Fruit fly (Drosophila melanogaster) whole organism, embryonic: Measurements from ENCODE around the gene Acf.

ENCODE experiments used
- Ada2b ChIP-seq: fragments of 200-800 bp; sonication (Bioruptor generic); IDR thresholded peaks from 2 replicates; pipeline ENCODE4 v1.3.6; 2022; ENCODE audit warnings: missing biosample characterization, missing genetic modification characterization
- Atf6 ChIP-seq: fragments of 200-800 bp; sonication (Bioruptor generic); IDR thresholded peaks from 2 replicates; pipeline ENCODE4 v1.3.6; 2022; ENCODE audit warnings: missing biosample characterization, missing genetic modification characterization
- CG10321 ChIP-seq: fragments of 200-800 bp; sonication (Bioruptor generic); IDR thresholded peaks from 2 replicates; pipeline ENCODE4 v1.3.6; 2022; ENCODE audit warnings: missing biosample characterization, missing genetic modification characterization
- CG11093 ChIP-seq: fragments of 200-800 bp; sonication (Bioruptor generic); IDR thresholded peaks from 3 replicates; pipeline ENCODE4 v1.3.6; 2022; ENCODE audit warnings: missing biosample characterization, missing genetic modification characterization
- CG11696 ChIP-seq: fragments of 200-800 bp; sonication (Bioruptor generic); IDR thresholded peaks from 2 replicates; pipeline ENCODE4 v1.3.6; 2022; ENCODE audit warnings: missing biosample characterization, missing genetic modification characterization
- CG13894 ChIP-seq: fragments of 200-800 bp; sonication (Bioruptor generic); optimal IDR thresholded peaks from 3 replicates; lab custom pipeline; 2018; ENCODE audit warnings: missing biosample characterization, mild to moderate bottlenecking, missing genetic modification characterization, moderate library complexity
- CG14014 ChIP-seq: fragments of 200-800 bp; sonication (Bioruptor generic); IDR thresholded peaks from 2 replicates; pipeline ENCODE4 v1.3.6; 2022; ENCODE audit warnings: missing biosample characterization, missing genetic modification characterization
- CG1529 ChIP-seq: fragments of 200-800 bp; sonication (Bioruptor generic); optimal IDR thresholded peaks from 3 replicates; lab custom pipeline; 2018; ENCODE audit warnings: missing biosample characterization, missing genetic modification characterization
- CG15601 ChIP-seq: fragments of 200-800 bp; sonication (Bioruptor generic); optimal IDR thresholded peaks from 3 replicates; lab custom pipeline; 2019; ENCODE audit warnings: missing biosample characterization, mild to moderate bottlenecking, missing genetic modification characterization, moderate library complexity
- CG17829 ChIP-seq: fragments of 200-800 bp; optimal IDR thresholded peaks from 2 replicates; lab custom pipeline; 2019; ENCODE audit warnings: missing biosample characterization, mild to moderate bottlenecking, missing genetic modification characterization, moderate library complexity
- CG2712 ChIP-seq: fragments of 200-800 bp; optimal IDR thresholded peaks from 3 replicates; lab custom pipeline; 2019; ENCODE audit warnings: missing biosample characterization, mild to moderate bottlenecking, missing genetic modification characterization, moderate library complexity
- CG32767 ChIP-seq: fragments of 200-800 bp; sonication (Bioruptor generic); IDR thresholded peaks from 2 replicates; pipeline ENCODE4 v1.3.6; 2022; ENCODE audit warnings: missing biosample characterization, missing genetic modification characterization
- CG4360 ChIP-seq: fragments of 200-800 bp; sonication (Bioruptor generic); IDR thresholded peaks from 2 replicates; pipeline ENCODE4 v1.3.6; 2022; ENCODE audit warnings: missing biosample characterization, missing genetic modification characterization
- CG8290 ChIP-seq, 3 experiments: fragments of 200-800 bp; sonication (Bioruptor generic); optimal IDR thresholded peaks; 2 replicates each; lab custom pipeline; 2016 to 2019; ENCODE audit warnings: missing biosample characterization in 3 of 3, missing genetic modification characterization in 3 of 3, mild to moderate bottlenecking in 2 of 3, moderate library complexity in 1 of 3
- CG8359 ChIP-seq: fragments of 200-800 bp; sonication (Bioruptor generic); optimal IDR thresholded peaks from 2 replicates; lab custom pipeline; 2017; ENCODE audit warnings: missing biosample characterization, mild to moderate bottlenecking, missing genetic modification characterization, borderline replicate concordance
- Dip3 ChIP-seq: fragments of 200-800 bp; sonication (Bioruptor generic); optimal IDR thresholded peaks from 3 replicates; lab custom pipeline; 2016; ENCODE audit warnings: missing biosample characterization, missing genetic modification characterization
- Elba2 ChIP-seq: fragments of 200-800 bp; sonication (Bioruptor generic); optimal IDR thresholded peaks from 3 replicates; lab custom pipeline; 2016; ENCODE audit warnings: missing biosample characterization, missing genetic modification characterization
- Ets65A ChIP-seq: fragments of 200-800 bp; sonication (Bioruptor generic); peaks from one replicate; lab custom pipeline; 2016; ENCODE audit warnings: missing biosample characterization, missing genetic modification characterization
- HmgZ ChIP-seq: fragments of 200-800 bp; sonication (Bioruptor generic); optimal IDR thresholded peaks from 2 replicates; lab custom pipeline; 2018; ENCODE audit warnings: missing biosample characterization, mild to moderate bottlenecking, missing genetic modification characterization
- Hr39 ChIP-seq: fragments of >200 bp; optimal IDR thresholded peaks from 2 replicates; lab custom pipeline; 2017
- MESR4 ChIP-seq: fragments of 200-800 bp; sonication (Bioruptor generic); optimal IDR thresholded peaks from 2 replicates; lab custom pipeline; 2018; ENCODE audit warnings: missing biosample characterization, mild to moderate bottlenecking, missing genetic modification characterization, moderate library complexity
- Mad ChIP-seq: fragments of 200-800 bp; sonication (Bioruptor generic); optimal IDR thresholded peaks from 2 replicates; lab custom pipeline; 2016; ENCODE audit warnings: missing biosample characterization, missing genetic modification characterization
- Med ChIP-seq: fragments of 200-800 bp; sonication (Bioruptor generic); peaks from one replicate; lab custom pipeline; 2016; ENCODE audit warnings: missing biosample characterization, missing genetic modification characterization, mild to moderate bottlenecking, inconsistent platforms, moderate library complexity
- NfI ChIP-seq: fragments of 200-800 bp; sonication (Bioruptor generic); optimal IDR thresholded peaks from 3 replicates; lab custom pipeline; 2018; ENCODE audit warnings: missing biosample characterization, mild to moderate bottlenecking, missing genetic modification characterization, moderate library complexity
- Sin3A ChIP-seq: fragments of >200 bp; optimal IDR thresholded peaks from 2 replicates; lab custom pipeline; 2018
- Xbp1 ChIP-seq: fragments of 200-800 bp; sonication (Bioruptor generic); optimal IDR thresholded peaks from 3 replicates; lab custom pipeline; 2016; ENCODE audit warnings: missing biosample characterization, mild to moderate bottlenecking, missing genetic modification characterization
- bigmax ChIP-seq: fragments of 200-800 bp; sonication (Bioruptor generic); optimal IDR thresholded peaks from 2 replicates; lab custom pipeline; 2018; ENCODE audit warnings: missing biosample characterization, mild to moderate bottlenecking, missing genetic modification characterization
- crp ChIP-seq, 2 experiments: fragments of 200-800 bp; sonication (Bioruptor generic); optimal IDR thresholded peaks; 2 replicates in 1 of 2; 3 replicates in 1 of 2; lab custom pipeline; 2017; ENCODE audit warnings: missing biosample characterization in 2 of 2, missing genetic modification characterization in 2 of 2, mild to moderate bottlenecking in 1 of 2, moderate library complexity in 1 of 2
- exex ChIP-seq: fragments of 200-800 bp; sonication (Bioruptor generic); optimal IDR thresholded peaks from 4 replicates; lab custom pipeline; 2018; ENCODE audit warnings: missing biosample characterization, mild to moderate bottlenecking, missing genetic modification characterization, moderate library complexity
- fru ChIP-seq: fragments of >200 bp; optimal IDR thresholded peaks from 2 replicates; lab custom pipeline; 2017
- gcm2 ChIP-seq: fragments of 200-800 bp; sonication (Bioruptor generic); optimal IDR thresholded peaks from 2 replicates; lab custom pipeline; 2016; ENCODE audit warnings: missing biosample characterization, missing genetic modification characterization
- gfzf ChIP-seq: fragments of 200-800 bp; sonication (Bioruptor generic); optimal IDR thresholded peaks from 2 replicates; lab custom pipeline; 2016; ENCODE audit warnings: missing biosample characterization, mild to moderate bottlenecking, missing genetic modification characterization, moderate library complexity
- grn ChIP-seq: fragments of 200-800 bp; sonication (Bioruptor generic); optimal IDR thresholded peaks from 3 replicates; lab custom pipeline; 2017; ENCODE audit warnings: missing biosample characterization, missing genetic modification characterization
- gsb-n ChIP-seq: fragments of 200-800 bp; sonication (Bioruptor generic); optimal IDR thresholded peaks from 3 replicates; lab custom pipeline; 2018; ENCODE audit warnings: missing biosample characterization, mild to moderate bottlenecking, missing genetic modification characterization
- insv ChIP-seq, 2 experiments: fragments of 200-800 bp; sonication (Bioruptor generic); optimal IDR thresholded peaks; 3 replicates each; lab custom pipeline; 2016 to 2018; ENCODE audit warnings: missing biosample characterization in 2 of 2, missing genetic modification characterization in 2 of 2
- ken ChIP-seq: fragments of 200-800 bp; sonication (Bioruptor generic); IDR thresholded peaks from 3 replicates; pipeline ENCODE4 v1.3.6; 2022; ENCODE audit warnings: missing biosample characterization, missing genetic modification characterization
- lbe ChIP-seq: fragments of 200-800 bp; sonication (Bioruptor generic); optimal IDR thresholded peaks from 2 replicates; lab custom pipeline; 2016; ENCODE audit warnings: missing biosample characterization, mild to moderate bottlenecking, missing genetic modification characterization
- lmd ChIP-seq: fragments of 200-800 bp; sonication (Bioruptor generic); IDR thresholded peaks from 2 replicates; pipeline ENCODE4 v1.3.6; 2022; ENCODE audit warnings: missing biosample characterization, missing genetic modification characterization
- nom ChIP-seq: fragments of 200-800 bp; sonication (Bioruptor generic); optimal IDR thresholded peaks from 2 replicates; lab custom pipeline; 2017; ENCODE audit warnings: missing biosample characterization, missing genetic modification characterization, mild to moderate bottlenecking, moderate library complexity, missing genetic modification reagents
- pan ChIP-seq, 4 experiments: fragments of >200 bp in 3 of 4; fragments of 200-800 bp in 1 of 4; sonication (Bioruptor generic) in 1 of 4; optimal IDR thresholded peaks in 3 of 4; IDR thresholded peaks in 1 of 4; 2 replicates each; pipeline versions ENCODE4 v1.3.6 to Lab custom; 2017 to 2022; ENCODE audit warnings: missing biosample characterization in 2 of 4, missing genetic modification characterization in 2 of 4, mixed read lengths in 1 of 4
- run ChIP-seq: fragments of 200-800 bp; sonication (Bioruptor generic); optimal IDR thresholded peaks from 3 replicates; lab custom pipeline; 2018; ENCODE audit warnings: missing biosample characterization, mild to moderate bottlenecking, missing genetic modification characterization
- seq ChIP-seq: fragments of 200-800 bp; sonication (Bioruptor generic); IDR thresholded peaks from 2 replicates; pipeline ENCODE4 v1.3.6; 2022; ENCODE audit warnings: missing biosample characterization, missing genetic modification characterization
- shn ChIP-seq: fragments of 200-800 bp; sonication (Bioruptor generic); optimal IDR thresholded peaks from 3 replicates; lab custom pipeline; 2016; ENCODE audit warnings: missing biosample characterization, missing genetic modification characterization
- slp2 ChIP-seq: fragments of 200-800 bp; sonication (Bioruptor generic); optimal IDR thresholded peaks from 2 replicates; lab custom pipeline; 2016; ENCODE audit warnings: missing biosample characterization, missing genetic modification characterization
- so ChIP-seq: fragments of 200-800 bp; sonication (Bioruptor generic); IDR thresholded peaks from 3 replicates; pipeline ENCODE4 v1.3.6; 2022; ENCODE audit warnings: missing biosample characterization, missing genetic modification characterization
- twi ChIP-seq: fragments of 200-800 bp; optimal IDR thresholded peaks from 2 replicates; lab custom pipeline; 2019; ENCODE audit warnings: missing biosample characterization, mild to moderate bottlenecking, missing genetic modification characterization, moderate library complexity
- unpg ChIP-seq: fragments of 200-800 bp; sonication (Bioruptor generic); optimal IDR thresholded peaks from 3 replicates; lab custom pipeline; 2018; ENCODE audit warnings: missing biosample characterization, mild to moderate bottlenecking, missing genetic modification characterization, moderate library complexity
- vfl ChIP-seq: fragments of 200-800 bp; sonication (Bioruptor generic); optimal IDR thresholded peaks from 2 replicates; lab custom pipeline; 2016; ENCODE audit warnings: missing biosample characterization, missing genetic modification characterization
- wdn ChIP-seq: fragments of 200-800 bp; sonication (Bioruptor generic); IDR thresholded peaks from 2 replicates; pipeline ENCODE4 v1.3.6; 2022; ENCODE audit warnings: missing biosample characterization, missing genetic modification characterization
- wek ChIP-seq: fragments of 200-800 bp; sonication (Bioruptor generic); optimal IDR thresholded peaks from 3 replicates; lab custom pipeline; 2018; ENCODE audit warnings: missing biosample characterization, mild to moderate bottlenecking, missing genetic modification characterization, moderate library complexity

The Acf gene

DNA sequence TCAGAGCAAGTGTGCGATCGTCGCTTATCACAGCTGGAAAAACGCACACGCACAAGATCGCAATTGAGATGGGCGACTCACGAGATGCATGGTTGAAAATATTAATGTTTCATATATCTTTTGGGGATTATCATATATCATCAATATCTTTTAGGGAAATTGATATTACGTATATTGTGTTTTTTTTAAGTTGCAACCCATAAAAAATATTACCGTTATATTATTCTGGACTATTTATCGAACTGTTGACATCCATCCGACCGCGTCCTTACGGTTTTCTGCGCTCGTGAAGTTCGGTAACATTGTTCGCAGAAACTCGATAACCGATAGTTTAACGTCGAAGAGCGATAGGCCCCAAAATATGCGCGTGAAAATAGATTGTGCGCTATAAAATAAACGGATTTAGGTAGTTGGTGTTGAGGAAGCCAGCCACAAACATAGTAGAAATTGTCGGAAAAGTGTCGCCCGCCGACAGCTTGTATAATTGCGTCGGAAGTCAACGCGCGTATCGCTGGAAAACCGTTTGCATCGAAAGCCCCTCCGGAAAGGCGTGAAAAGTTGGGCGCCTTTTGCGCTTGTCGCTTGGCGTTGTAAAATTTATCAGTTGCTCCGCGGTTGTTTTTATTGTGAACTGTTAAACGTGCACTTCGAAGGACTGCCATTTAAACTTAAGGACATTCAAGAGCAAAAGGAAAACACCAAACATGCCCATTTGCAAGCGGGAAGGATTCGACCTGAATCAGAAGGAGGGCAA, at the start of gene Acf, which contains the start of gene Mccc1 (continued):
- TF ChIP-seq run (tag; lab: Kevin White, UChicago) = no peak
- no peak for TF ChIP-seq Ets65A (GFP tag; lab: Kevin White, UChicago)
- TF ChIP-seq exex (tag; lab: Kevin White, UChicago) = no peak
- no peak for TF ChIP-seq CG32767 (GFP tag; lab: Robert Waterston, UW)
- TF ChIP-seq CG10321 (GFP tag; lab: Robert Waterston, UW) = no peak
- TF ChIP-seq Ada2b (GFP tag; lab: Robert Waterston, UW) = peak; percentile 57
- peak in 1 of 2 experiments; percentile 56 for TF ChIP-seq crp (GFP tag; optimal IDR thresholded peaks at IDR 0.05; lab: Kevin White, UChicago)
- TF ChIP-seq gfzf (GFP tag; lab: Kevin White, UChicago) = peak; percentile 84
- no peak for TF ChIP-seq gsb-n (tag; lab: Kevin White, UChicago)
- no peak for TF ChIP-seq nom
- no peak for TF ChIP-seq CG2712 (tag; lab: Kevin White, UChicago)
- TF ChIP-seq Sin3A (lab: Kevin White, UChicago) = peak; percentile 61
- no peak for TF ChIP-seq fru
- TF ChIP-seq insv (GFP tag; optimal IDR thresholded peaks at IDR 0.05; lab: Kevin White, UChicago) = no peak
- TF ChIP-seq CG8290 (GFP tag; optimal IDR thresholded peaks at IDR 0.05; lab: Kevin White, UChicago) = no peak
- TF ChIP-seq CG8290 (tag; optimal IDR thresholded peaks at IDR 0.05; lab: Kevin White, UChicago) = no peak
- TF ChIP-seq NfI (GFP tag; lab: Kevin White, UChicago) = no peak
- no peak for TF ChIP-seq twi (tag; lab: Kevin White, UChicago)
- TF ChIP-seq so (GFP tag; lab: Robert Waterston, UW) = 0 out of 3 replicates have a peak, but pooled peaks have one; percentile 38
- TF ChIP-seq unpg = no peak
- peak; percentile 26 for TF ChIP-seq Dip3 (GFP tag; lab: Kevin White, UChicago)
- TF ChIP-seq CG11093 = no peak
- no peak for TF ChIP-seq Mad (GFP tag; lab: Kevin White, UChicago)
- no peak for TF ChIP-seq CG15601 (tag; lab: Kevin White, UChicago)
- peak; percentile 14 for TF ChIP-seq vfl (GFP tag; lab: Kevin White, UChicago)
- TF ChIP-seq CG1529 (GFP tag; lab: Kevin White, UChicago) = no peak
- TF ChIP-seq HmgZ (tag; lab: Kevin White, UChicago) = peak; percentile 47
- TF ChIP-seq Elba2 (GFP tag; lab: Kevin White, UChicago) = no peak
- peak; percentile 0 for TF ChIP-seq MESR4
- no peak for TF ChIP-seq seq (GFP tag; lab: Robert Waterston, UW)
- no peak for TF ChIP-seq wek (GFP tag; lab: Kevin White, UChicago)
- no peak for TF ChIP-seq grn (GFP tag; lab: Kevin White, UChicago)
- peak; percentile 45; the same call in 1 of the 2 replicates for TF ChIP-seq wdn (GFP tag; lab: Robert Waterston, UW)
- TF ChIP-seq CG14014 (GFP tag; lab: Robert Waterston, UW) = 0 out of 2 replicates have a peak, but pooled peaks have one; percentile 15
- TF ChIP-seq Atf6 (GFP tag; lab: Robert Waterston, UW) = no peak
- TF ChIP-seq CG8359 (GFP tag; lab: Kevin White, UChicago) = no peak
- no peak for TF ChIP-seq pan (optimal IDR thresholded peaks at IDR 0.05; lab: Kevin White, UChicago)
- peak in 1 of 2 experiments; percentile 43 for TF ChIP-seq pan (GFP tag; optimal IDR thresholded peaks at IDR 0.05 in 1 of 2, IDR thresholded peaks at IDR 0.05 in 1 of 2)
- no peak for TF ChIP-seq Xbp1 (GFP tag; lab: Kevin White, UChicago)
- TF ChIP-seq gcm2 (GFP tag; lab: Kevin White, UChicago) = no peak
- peak; percentile 59 for TF ChIP-seq CG17829 (tag; lab: Kevin White, UChicago)
- TF ChIP-seq Med (GFP tag; lab: Kevin White, UChicago) = peak; percentile 86
- TF ChIP-seq CG4360 (GFP tag; lab: Robert Waterston, UW) = no peak
- TF ChIP-seq Hr39 = no peak
- TF ChIP-seq ken (GFP tag; lab: Robert Waterston, UW) = peak; percentile 20; the same call in 1 of the 3 replicates
- no peak for TF ChIP-seq slp2 (GFP tag; lab: Kevin White, UChicago)
- no peak for TF ChIP-seq CG11696 (GFP tag; lab: Robert Waterston, UW)
- no peak for TF ChIP-seq shn
- no peak for TF ChIP-seq lbe (GFP tag; lab: Kevin White, UChicago)
- TF ChIP-seq bigmax (GFP tag; lab: Kevin White, UChicago) = no peak
- no peak for TF ChIP-seq CG13894 (tag; lab: Kevin White, UChicago)
- no peak for TF ChIP-seq lmd (GFP tag; lab: Robert Waterston, UW)
